Fruit fly (Drosophila melanogaster) S2 (cell line): ENCODE results near the gene CG7208.

Experiments
- CG8478 ChIP-seq: fragments of >200 bp; optimal IDR thresholded peaks from 2 replicates; lab custom pipeline; 2018
- CTCF ChIP-seq, 2 experiments: fragments of >200 bp; optimal IDR thresholded peaks; 2 replicates each; lab custom pipeline; 2018

DNA sequence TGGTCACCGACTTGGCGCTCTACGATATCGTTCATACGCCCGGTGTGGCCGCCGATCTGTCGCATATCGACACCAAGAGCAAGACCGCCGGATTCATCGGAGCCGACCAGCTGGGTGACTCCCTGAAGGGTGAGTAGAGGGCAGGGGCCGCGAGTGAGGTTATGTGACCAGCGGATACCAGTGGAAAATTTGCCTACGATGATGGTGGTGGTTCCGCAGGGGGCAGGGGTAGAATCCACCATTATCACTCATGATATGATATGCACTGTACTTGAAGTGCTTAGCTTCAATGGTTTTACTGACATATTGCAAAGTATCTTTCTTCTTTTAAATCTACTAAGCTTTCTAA lies 41.3 kb upstream of the CG7208 start:
- TF ChIP-seq CTCF (optimal IDR thresholded peaks at IDR 0.05; lab: Kevin White, UChicago) (no peak), CG8478 (no peak)
